Fruit fly (Drosophila melanogaster) S2 (cell line): ENCODE results near the gene CG18563.

Source experiments
- CG8478 ChIP-seq: fragments of >200 bp; optimal IDR thresholded peaks from 2 replicates; lab custom pipeline; 2018
- CTCF ChIP-seq, 2 experiments: fragments of >200 bp; optimal IDR thresholded peaks; 2 replicates each; lab custom pipeline; 2018

- no peak for TF ChIP-seq CG8478 (lab: Kevin White, UChicago)
- TF ChIP-seq CTCF (optimal IDR thresholded peaks at IDR 0.05; lab: Kevin White, UChicago): no peak
These were observed 12.8 kb upstream of the CG18563 start for dm6 chr2L:17470630-17471029.
